Fruit fly (Drosophila melanogaster): Measurements from ENCODE around the gene jumu.

- no peak for TF ChIP-seq CG4424 (GFP tag; optimal IDR thresholded peaks at IDR 0.05)
- TF ChIP-seq Trl (optimal IDR thresholded peaks at IDR 0.05) = peak; percentile 38 to 52
- peak; percentile 8 for TF ChIP-seq Trl (GFP tag; optimal IDR thresholded peaks at IDR 0.05)
Measured at dm6 chr3R:10388128-10389026, 38.4 kb downstream of the jumu start, which contains the start of gene cwo.
